Worm (Caenorhabditis elegans) whole organism, early embryonic: Measurements from ENCODE around the gene trx-2.

Experiments
- ama-1 ChIP-seq: fragments of 150-350 bp; optimal IDR thresholded peaks from 2 replicates; lab custom pipeline; 2014
- flt-1 ChIP-seq: fragments of 200-800 bp; sonication (Bioruptor generic); IDR thresholded peaks from 2 replicates; pipeline ENCODE4 v1.3.6; 2022; ENCODE audit warnings: missing genetic modification characterization, missing compliant biosample characterization
- hmbx-1 ChIP-seq: sonication (generic microtip); optimal IDR thresholded peaks from 2 replicates; lab custom pipeline; 2016; ENCODE audit warnings: mild to moderate bottlenecking, missing genetic modification characterization, missing compliant biosample characterization
- scrt-1 ChIP-seq: fragments of 200-800 bp; sonication (Bioruptor generic); IDR thresholded peaks from 2 replicates; pipeline ENCODE4 v1.3.6; 2022; ENCODE audit warnings: missing genetic modification characterization, missing compliant biosample characterization

DNA sequence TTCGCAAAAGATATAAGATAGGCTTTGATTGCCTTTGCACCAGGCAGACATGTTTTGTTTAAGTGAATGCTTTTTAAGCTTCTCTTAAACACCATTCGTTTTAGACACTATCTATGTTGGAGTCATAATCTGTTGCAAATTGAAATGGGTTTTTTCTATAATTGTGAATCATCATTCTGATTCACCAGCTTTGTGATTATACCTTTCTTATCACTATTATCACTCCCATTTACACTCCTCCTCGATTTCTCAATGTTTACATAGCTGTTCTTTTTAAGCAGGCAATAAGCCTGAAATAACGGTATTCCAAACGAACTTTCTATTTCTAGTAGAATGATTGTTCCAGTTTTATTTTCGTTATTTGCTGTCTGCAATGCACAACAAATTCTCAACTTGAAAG is 17.4 kb upstream of the trx-2 start, which contains the start of gene B0024.4:
- TF ChIP-seq ama-1 (no peak), hmbx-1 (tag; lab: Kevin White, UChicago) (no peak), flt-1 (GFP tag; lab: Robert Waterston, UW) (no peak), scrt-1 (GFP tag; lab: Robert Waterston, UW) (no peak)
